Worm (Caenorhabditis elegans) whole organism, young adult: Measurements from ENCODE around the gene dct-17.

Experiments
- F33H1.4 ChIP-seq: fragments of 200-800 bp; sonication (Bioruptor generic); IDR thresholded peaks from 2 replicates; pipeline ENCODE4 v1.3.6; 2022; ENCODE audit warnings: missing genetic modification reagents, missing genetic modification characterization, missing compliant biosample characterization
- ets-4 ChIP-seq: fragments of 200-800 bp; sonication (Bioruptor generic); optimal IDR thresholded peaks from 2 replicates; lab custom pipeline; 2018; ENCODE audit warnings: mild to moderate bottlenecking, missing genetic modification characterization, missing compliant biosample characterization
- nfya-2 ChIP-seq: fragments of 200-800 bp; sonication (Bioruptor generic); IDR thresholded peaks from 2 replicates; pipeline ENCODE4 v1.3.6; 2022; ENCODE audit warnings: missing genetic modification reagents, missing genetic modification characterization, missing compliant biosample characterization
- rcor-1 ChIP-seq: fragments of 200-800 bp; sonication (Bioruptor generic); IDR thresholded peaks from 2 replicates; pipeline ENCODE4 v1.3.6; 2022; ENCODE audit warnings: missing genetic modification reagents, missing genetic modification characterization, missing compliant biosample characterization
- zfh-2 ChIP-seq: fragments of 200-800 bp; sonication (Bioruptor generic); conservative IDR thresholded peaks from 2 replicates; pipeline ENCODE4 v1.3.6; 2022; ENCODE audit warnings: missing genetic modification reagents, missing genetic modification characterization, missing compliant biosample characterization

DNA sequence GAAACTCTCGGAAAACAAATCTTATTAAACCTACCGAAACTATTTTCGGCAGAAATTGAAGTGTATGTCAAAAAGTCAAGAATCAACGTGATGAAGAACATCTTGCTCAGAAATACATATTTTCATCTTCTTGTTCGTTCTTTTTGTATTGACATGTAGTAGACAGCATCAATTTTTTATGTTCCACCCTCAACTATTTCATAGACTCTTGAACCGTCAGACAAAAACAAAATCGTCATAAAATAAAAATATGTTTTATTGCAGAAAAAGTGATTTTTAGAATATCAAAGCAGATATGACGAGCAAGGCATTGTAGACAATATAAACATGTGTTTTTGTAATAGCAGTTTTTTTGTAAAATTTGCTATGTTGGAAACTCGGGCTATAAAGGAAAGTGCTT is 5.8 kb downstream of the dct-17 start, which contains the start of gene F35E12.2:
- TF ChIP-seq ets-4 (no peak), rcor-1 (GFP tag; lab: Robert Waterston, UW) (no peak), nfya-2 (GFP tag; lab: Robert Waterston, UW) (no peak), F33H1.4 (no peak), zfh-2 (GFP tag; lab: Robert Waterston, UW) (no peak)
